Fruit fly (Drosophila melanogaster) whole organism, embryonic: ENCODE data around the gene CG32248.

ENCODE experiments used
- CG11696 ChIP-seq: fragments of 200-800 bp; sonication (Bioruptor generic); IDR thresholded peaks from 2 replicates; pipeline ENCODE4 v1.3.6; 2022; ENCODE audit warnings: missing biosample characterization, missing genetic modification characterization
- CG14441 ChIP-seq: fragments of 200-800 bp; sonication (Bioruptor generic); IDR thresholded peaks from 2 replicates; pipeline ENCODE4 v1.3.6; 2022; ENCODE audit warnings: missing biosample characterization, missing genetic modification characterization
- CG18764 ChIP-seq: fragments of 200-800 bp; sonication (Bioruptor generic); optimal IDR thresholded peaks from 3 replicates; lab custom pipeline; 2016; ENCODE audit warnings: missing biosample characterization, missing genetic modification characterization
- CG4617 ChIP-seq: fragments of 200-800 bp; sonication (Bioruptor generic); optimal IDR thresholded peaks from 3 replicates; lab custom pipeline; 2016; ENCODE audit warnings: missing biosample characterization, missing genetic modification characterization, borderline replicate concordance
- CG4730 ChIP-seq: fragments of 200-800 bp; sonication (Bioruptor generic); IDR thresholded peaks from 2 replicates; pipeline ENCODE4 v1.3.6; 2022; ENCODE audit warnings: missing biosample characterization, missing genetic modification characterization
- CG9797 ChIP-seq: fragments of 200-800 bp; sonication (Bioruptor generic); optimal IDR thresholded peaks from 3 replicates; lab custom pipeline; 2018; ENCODE audit warnings: missing biosample characterization, mild to moderate bottlenecking, missing genetic modification characterization
- CkIIα-i1 ChIP-seq: fragments of 200-800 bp; sonication (Bioruptor generic); IDR thresholded peaks from 2 replicates; pipeline ENCODE4 v1.3.6; 2022; ENCODE audit warnings: missing biosample characterization, missing genetic modification characterization
- Dp ChIP-seq: fragments of 200-800 bp; sonication (Bioruptor generic); optimal IDR thresholded peaks from 2 replicates; lab custom pipeline; 2018; ENCODE audit warnings: missing biosample characterization, mild to moderate bottlenecking, missing genetic modification characterization, moderate library complexity
- Ets97D ChIP-seq: fragments of 200-800 bp; sonication (Bioruptor generic); optimal IDR thresholded peaks from 3 replicates; lab custom pipeline; 2016; ENCODE audit warnings: missing biosample characterization, missing genetic modification characterization
- Fer3 ChIP-seq: fragments of 200-800 bp; sonication (Bioruptor generic); optimal IDR thresholded peaks from 2 replicates; lab custom pipeline; 2018; ENCODE audit warnings: missing biosample characterization, mild to moderate bottlenecking, missing genetic modification characterization, moderate library complexity
- pan ChIP-seq, 4 experiments: fragments of >200 bp in 3 of 4; fragments of 200-800 bp in 1 of 4; sonication (Bioruptor generic) in 1 of 4; optimal IDR thresholded peaks in 3 of 4; IDR thresholded peaks in 1 of 4; 2 replicates each; pipeline versions ENCODE4 v1.3.6 to Lab custom; 2017 to 2022; ENCODE audit warnings: missing biosample characterization in 2 of 4, missing genetic modification characterization in 2 of 4, mixed read lengths in 1 of 4
- psq ChIP-seq: fragments of 200-800 bp; sonication (Bioruptor generic); optimal IDR thresholded peaks from 2 replicates; lab custom pipeline; 2017; ENCODE audit warnings: missing biosample characterization, missing genetic modification characterization
- tll ChIP-seq, 2 experiments: fragments of 200-800 bp in 1 of 2; fragments of >200 bp in 1 of 2; sonication (Bioruptor generic) in 1 of 2; optimal IDR thresholded peaks; 2 replicates each; lab custom pipeline; 2017 to 2019; ENCODE audit warnings: missing biosample characterization in 2 of 2, missing genetic modification characterization in 2 of 2, mild to moderate bottlenecking in 1 of 2, moderate library complexity in 1 of 2

DNA sequence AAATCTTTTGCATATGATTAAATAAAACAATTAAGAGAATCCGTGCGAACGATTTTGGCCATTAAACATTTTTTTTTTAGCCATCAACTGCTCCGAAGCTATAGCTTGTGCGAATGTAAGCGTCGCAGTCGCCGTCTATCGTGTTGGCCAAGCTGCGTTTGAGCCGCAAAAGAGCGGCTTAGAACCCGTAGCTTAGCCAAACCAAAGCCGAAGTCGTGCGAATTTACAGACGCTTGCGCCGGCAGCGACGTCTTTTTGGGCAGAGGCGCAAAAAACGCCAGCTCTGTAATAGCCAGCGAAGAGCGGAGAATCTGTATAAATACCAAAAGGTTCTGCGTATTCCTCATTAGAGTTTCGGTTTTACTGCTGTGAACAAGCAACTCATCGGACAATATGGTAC, 8.4 kb downstream of the CG32248 start, which contains the start of gene CG7465:
- no peak for TF ChIP-seq pan (optimal IDR thresholded peaks at IDR 0.05; lab: Kevin White, UChicago)
- TF ChIP-seq pan (GFP tag; optimal IDR thresholded peaks at IDR 0.05 in 1 of 2, IDR thresholded peaks at IDR 0.05 in 1 of 2) = no peak
- TF ChIP-seq CkIIα-i1 (GFP tag; lab: Robert Waterston, UW) = no peak
- TF ChIP-seq tll (GFP tag; optimal IDR thresholded peaks at IDR 0.05; lab: Kevin White, UChicago) = no peak
- no peak for TF ChIP-seq CG9797 (GFP tag; lab: Kevin White, UChicago)
- TF ChIP-seq CG11696 = no peak
- no peak for TF ChIP-seq psq (GFP tag; lab: Kevin White, UChicago)
- no peak for TF ChIP-seq CG4730 (GFP tag; lab: Robert Waterston, UW)
- no peak for TF ChIP-seq CG18764 (GFP tag; lab: Kevin White, UChicago)
- TF ChIP-seq CG14441 (GFP tag; lab: Robert Waterston, UW) = no peak
- no peak for TF ChIP-seq Dp (GFP tag; lab: Kevin White, UChicago)
- TF ChIP-seq Fer3 (tag; lab: Kevin White, UChicago) = no peak
- no peak for TF ChIP-seq Ets97D
- no peak for TF ChIP-seq CG4617 (GFP tag; lab: Kevin White, UChicago)
